Worm (Caenorhabditis elegans) whole organism, L3 larva: ENCODE results near the gene twk-44.

Experiments used
- ama-1 ChIP-seq: fragments of 150-350 bp; optimal IDR thresholded peaks from 2 replicates; lab custom pipeline; 2018
- elt-1 ChIP-seq: fragments of 150-350 bp; optimal IDR thresholded peaks from 2 replicates; lab custom pipeline; 2014; ENCODE audit warnings: missing biosample characterization, missing genetic modification characterization
- fkh-10 ChIP-seq: sonication (generic microtip); optimal IDR thresholded peaks from 2 replicates; lab custom pipeline; 2017; ENCODE audit warnings: missing biosample characterization, missing genetic modification reagents, missing genetic modification characterization
- lin-15B ChIP-seq: fragments of 150-350 bp; optimal IDR thresholded peaks from 2 replicates; lab custom pipeline; 2014; ENCODE audit warnings: missing biosample characterization, missing genetic modification characterization
- mdl-1 ChIP-seq: fragments of 150-350 bp; optimal IDR thresholded peaks from 2 replicates; lab custom pipeline; 2014; ENCODE audit warnings: missing biosample characterization, missing genetic modification characterization
- nhr-28 ChIP-seq: fragments of 150-350 bp; optimal IDR thresholded peaks from 2 replicates; lab custom pipeline; 2014; ENCODE audit warnings: missing biosample characterization, missing genetic modification characterization
- pha-4 ChIP-seq: fragments of 150-350 bp; optimal IDR thresholded peaks from 2 replicates; lab custom pipeline; 2014; ENCODE audit warnings: missing biosample characterization, missing genetic modification reagents, missing genetic modification characterization
- snpc-4 ChIP-seq: fragments of 150-350 bp; optimal IDR thresholded peaks from 2 replicates; lab custom pipeline; 2014; ENCODE audit warnings: missing biosample characterization, missing genetic modification characterization

DNA sequence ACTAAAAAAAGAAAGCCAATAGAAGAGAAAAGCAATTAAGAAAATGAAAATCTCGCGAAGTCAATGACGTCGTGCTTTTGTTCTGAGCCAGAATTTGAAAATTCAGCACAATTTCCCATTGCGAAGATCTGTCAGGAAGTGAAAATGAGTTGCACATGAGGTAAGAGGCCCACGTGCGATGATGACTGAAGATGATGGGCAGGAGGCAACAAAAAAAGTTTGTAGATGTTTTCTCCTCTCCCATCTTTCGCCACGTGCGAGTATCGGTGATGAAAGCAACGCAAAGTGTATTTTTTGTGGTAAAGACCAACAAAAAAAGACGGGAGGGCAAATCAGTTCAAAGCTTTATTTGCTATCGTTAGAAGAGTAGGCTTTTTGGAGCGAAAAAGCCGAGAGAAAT is 35.2 kb upstream of the twk-44 start:
- TF ChIP-seq fkh-10 (no peak), ama-1 (lab: Kevin White, UChicago) (no peak), lin-15B (tag; lab: Kevin White, UChicago) (no peak), mdl-1 (tag; lab: Kevin White, UChicago) (no peak), nhr-28 (no peak), snpc-4 (tag; lab: Kevin White, UChicago) (no peak), pha-4 (peak; percentile 45), elt-1 (tag; lab: Kevin White, UChicago) (no peak)
